Worm (Caenorhabditis elegans): ENCODE measurements around the gene cal-5.

ce11 chrX:5115511-5115910, 37.8 kb upstream of the cal-5 start:
- TF ChIP-seq nhr-12 (tag; optimal IDR thresholded peaks at IDR 0.05) (no peak), fos-1 (tag; optimal IDR thresholded peaks at IDR 0.05) (no peak), aly-2 (tag; optimal IDR thresholded peaks at IDR 0.05) (no peak), jun-1 (tag; optimal IDR thresholded peaks at IDR 0.05) (no peak)

All from whole organism, L3 larva.